Fruit fly (Drosophila melanogaster) whole organism, embryonic: ENCODE results near the gene cold.

Source experiments
- BEAF-32 ChIP-seq: fragments of 200-800 bp; sonication (Bioruptor generic); optimal IDR thresholded peaks from 3 replicates; lab custom pipeline; 2017; ENCODE audit warnings: missing biosample characterization, missing genetic modification characterization, mild to moderate bottlenecking, moderate library complexity, missing genetic modification reagents
- CG10321 ChIP-seq: fragments of 200-800 bp; sonication (Bioruptor generic); IDR thresholded peaks from 2 replicates; pipeline ENCODE4 v1.3.6; 2022; ENCODE audit warnings: missing biosample characterization, missing genetic modification characterization
- CG10654 ChIP-seq: fragments of 200-800 bp; sonication (Bioruptor generic); optimal IDR thresholded peaks from 2 replicates; lab custom pipeline; 2016; ENCODE audit warnings: missing biosample characterization, missing genetic modification characterization
- CG11247 ChIP-seq: fragments of 200-800 bp; sonication (Bioruptor generic); IDR thresholded peaks from 2 replicates; pipeline ENCODE4 v1.3.6; 2022; ENCODE audit warnings: missing biosample characterization, missing genetic modification characterization
- CG11456 ChIP-seq: fragments of 200-800 bp; sonication (Bioruptor generic); IDR thresholded peaks from 3 replicates; pipeline ENCODE4 v1.3.6; 2022; ENCODE audit warnings: missing biosample characterization, missing genetic modification characterization
- CG12219 ChIP-seq: fragments of 200-800 bp; sonication (Bioruptor generic); optimal IDR thresholded peaks from 3 replicates; lab custom pipeline; 2018; ENCODE audit warnings: missing biosample characterization, mild to moderate bottlenecking, missing genetic modification characterization
- CG14710 ChIP-seq: fragments of 200-800 bp; sonication (Bioruptor generic); optimal IDR thresholded peaks from 3 replicates; lab custom pipeline; 2019; ENCODE audit warnings: missing biosample characterization, mild to moderate bottlenecking, missing genetic modification characterization, moderate library complexity
- CG14860 ChIP-seq: fragments of 200-800 bp; sonication (Bioruptor generic); IDR thresholded peaks from 3 replicates; pipeline ENCODE4 v1.3.6; 2022; ENCODE audit warnings: missing biosample characterization, missing genetic modification characterization; ENCODE audit not compliant: partially characterized antibody
- CG15514 ChIP-seq: fragments of 200-800 bp; sonication (Bioruptor generic); optimal IDR thresholded peaks from 3 replicates; lab custom pipeline; 2017; ENCODE audit warnings: missing biosample characterization, missing genetic modification characterization, mild to moderate bottlenecking, moderate library complexity, missing genetic modification reagents
- CG1792 ChIP-seq: fragments of 200-800 bp; sonication (Bioruptor generic); optimal IDR thresholded peaks from 2 replicates; lab custom pipeline; 2016; ENCODE audit warnings: missing biosample characterization, missing genetic modification characterization
- CG18476 ChIP-seq: fragments of 200-800 bp; sonication (Bioruptor generic); optimal IDR thresholded peaks from 2 replicates; lab custom pipeline; 2016; ENCODE audit warnings: missing biosample characterization, mild to moderate bottlenecking, missing genetic modification characterization
- CG32532 ChIP-seq: fragments of 200-800 bp; sonication (Bioruptor generic); IDR thresholded peaks from 2 replicates; pipeline ENCODE4 v1.3.6; 2022; ENCODE audit warnings: missing biosample characterization, missing genetic modification characterization
- CG34422 ChIP-seq: fragments of 200-800 bp; sonication (Bioruptor generic); IDR thresholded peaks from 3 replicates; pipeline ENCODE4 v1.3.6; 2022; ENCODE audit warnings: missing biosample characterization, missing genetic modification characterization
- CG3838 ChIP-seq: fragments of 200-800 bp; sonication (Bioruptor generic); optimal IDR thresholded peaks from 3 replicates; lab custom pipeline; 2016; ENCODE audit warnings: missing biosample characterization, missing genetic modification characterization
- CG6791 ChIP-seq: fragments of 200-800 bp; sonication (Bioruptor generic); IDR thresholded peaks from 3 replicates; pipeline ENCODE4 v1.3.6; 2022; ENCODE audit warnings: missing biosample characterization, missing genetic modification characterization; ENCODE audit not compliant: partially characterized antibody
- CG8765 ChIP-seq: fragments of 200-800 bp; sonication (Bioruptor generic); IDR thresholded peaks from 2 replicates; pipeline ENCODE4 v1.3.6; 2022; ENCODE audit warnings: missing biosample characterization, missing genetic modification characterization
- Dfd ChIP-seq, 2 experiments: fragments of >200 bp; optimal IDR thresholded peaks; 2 replicates each; lab custom pipeline; 2017; ENCODE audit warnings: missing biosample characterization in 2 of 2, missing genetic modification characterization in 2 of 2
- Doc3 ChIP-seq: fragments of 200-800 bp; sonication (Bioruptor generic); IDR thresholded peaks from 3 replicates; pipeline ENCODE4 v1.3.6; 2022; ENCODE audit warnings: missing biosample characterization, missing genetic modification characterization; ENCODE audit not compliant: partially characterized antibody
- Dp ChIP-seq: fragments of 200-800 bp; sonication (Bioruptor generic); optimal IDR thresholded peaks from 2 replicates; lab custom pipeline; 2018; ENCODE audit warnings: missing biosample characterization, mild to moderate bottlenecking, missing genetic modification characterization, moderate library complexity
- Dref ChIP-seq: fragments of 200-800 bp; sonication (Bioruptor generic); IDR thresholded peaks from 2 replicates; pipeline ENCODE4 v1.3.6; 2022; ENCODE audit warnings: missing biosample characterization, missing genetic modification characterization
- E2f1 ChIP-seq: fragments of 200-800 bp; sonication (Bioruptor generic); IDR thresholded peaks from 2 replicates; pipeline ENCODE4 v1.3.6; 2022; ENCODE audit warnings: missing biosample characterization, missing genetic modification characterization
- HLH4C ChIP-seq: fragments of 200-800 bp; sonication (Bioruptor generic); IDR thresholded peaks from 3 replicates; pipeline ENCODE4 v1.3.6; 2022; ENCODE audit warnings: missing biosample characterization, missing genetic modification characterization; ENCODE audit not compliant: partially characterized antibody
- HmgZ ChIP-seq: fragments of 200-800 bp; sonication (Bioruptor generic); optimal IDR thresholded peaks from 2 replicates; lab custom pipeline; 2018; ENCODE audit warnings: missing biosample characterization, mild to moderate bottlenecking, missing genetic modification characterization
- MBD-R2 ChIP-seq: fragments of 200-800 bp; sonication (Bioruptor generic); IDR thresholded peaks from 2 replicates; pipeline ENCODE4 v1.3.6; 2022; ENCODE audit warnings: missing biosample characterization, missing genetic modification characterization
- Neu2 ChIP-seq: fragments of 200-800 bp; sonication (Bioruptor generic); optimal IDR thresholded peaks from 3 replicates; lab custom pipeline; 2016; ENCODE audit warnings: missing biosample characterization, missing genetic modification characterization, borderline replicate concordance
- Nf-YA ChIP-seq: fragments of 200-800 bp; sonication (Bioruptor generic); IDR thresholded peaks from 2 replicates; pipeline ENCODE4 v1.3.6; 2022; ENCODE audit warnings: missing biosample characterization, missing genetic modification characterization
- Scr ChIP-seq: fragments of 200-800 bp; sonication (Bioruptor generic); IDR thresholded peaks from 2 replicates; pipeline ENCODE4 v1.3.6; 2022; ENCODE audit warnings: missing biosample characterization, missing genetic modification characterization; ENCODE audit not compliant: partially characterized antibody
- Sry-δ ChIP-seq: fragments of 200-800 bp; sonication (Bioruptor generic); optimal IDR thresholded peaks from 2 replicates; lab custom pipeline; 2016; ENCODE audit warnings: missing biosample characterization, missing genetic modification characterization
- ato ChIP-seq: fragments of 200-800 bp; sonication (Bioruptor generic); IDR thresholded peaks from 2 replicates; pipeline ENCODE4 v1.3.6; 2022; ENCODE audit warnings: missing biosample characterization, missing genetic modification characterization; ENCODE audit not compliant: partially characterized antibody
- bab2 ChIP-seq: fragments of 200-800 bp; sonication (Bioruptor generic); optimal IDR thresholded peaks from 2 replicates; lab custom pipeline; 2016; ENCODE audit warnings: missing biosample characterization, missing genetic modification characterization
- cg ChIP-seq: fragments of 200-800 bp; sonication (Bioruptor generic); optimal IDR thresholded peaks from 3 replicates; lab custom pipeline; 2019; ENCODE audit warnings: missing biosample characterization, mild to moderate bottlenecking, missing genetic modification characterization, moderate library complexity
- chif ChIP-seq, 2 experiments: fragments of 200-800 bp; sonication (Bioruptor generic); optimal IDR thresholded peaks; 3 replicates each; lab custom pipeline; 2016; ENCODE audit warnings: missing biosample characterization in 2 of 2, missing genetic modification characterization in 2 of 2
- crol ChIP-seq: fragments of 200-800 bp; sonication (Bioruptor generic); IDR thresholded peaks from 2 replicates; pipeline ENCODE4 v1.3.6; 2022; ENCODE audit warnings: missing biosample characterization, missing genetic modification characterization
- dimm ChIP-seq: fragments of 200-800 bp; sonication (Bioruptor generic); IDR thresholded peaks from 2 replicates; pipeline ENCODE4 v1.3.6; 2022; ENCODE audit warnings: missing biosample characterization, missing genetic modification characterization
- dm ChIP-seq: fragments of 200-800 bp; sonication (Bioruptor generic); optimal IDR thresholded peaks from 3 replicates; lab custom pipeline; 2016; ENCODE audit warnings: missing biosample characterization, missing genetic modification characterization
- gfzf ChIP-seq: fragments of 200-800 bp; sonication (Bioruptor generic); optimal IDR thresholded peaks from 2 replicates; lab custom pipeline; 2016; ENCODE audit warnings: missing biosample characterization, mild to moderate bottlenecking, missing genetic modification characterization, moderate library complexity
- hb ChIP-seq: fragments of 200-800 bp; sonication (Bioruptor generic); IDR thresholded peaks from 3 replicates; pipeline ENCODE4 v1.3.6; 2022; ENCODE audit warnings: missing biosample characterization, missing genetic modification characterization; ENCODE audit not compliant: partially characterized antibody
- hkb ChIP-seq, 2 experiments: fragments of 200-800 bp in 1 of 2; fragments of >200 bp in 1 of 2; sonication (Bioruptor generic) in 1 of 2; IDR thresholded peaks in 1 of 2; optimal IDR thresholded peaks in 1 of 2; 2 replicates each; pipeline versions ENCODE4 v1.3.6 to Lab custom; 2017 to 2022; ENCODE audit warnings: missing biosample characterization in 1 of 2, missing genetic modification characterization in 1 of 2
- pan ChIP-seq, 4 experiments: fragments of >200 bp in 3 of 4; fragments of 200-800 bp in 1 of 4; sonication (Bioruptor generic) in 1 of 4; optimal IDR thresholded peaks in 3 of 4; IDR thresholded peaks in 1 of 4; 2 replicates each; pipeline versions ENCODE4 v1.3.6 to Lab custom; 2017 to 2022; ENCODE audit warnings: missing biosample characterization in 2 of 4, missing genetic modification characterization in 2 of 4, mixed read lengths in 1 of 4
- row ChIP-seq: fragments of 200-800 bp; sonication (Bioruptor generic); IDR thresholded peaks from 3 replicates; pipeline ENCODE4 v1.3.6; 2022; ENCODE audit warnings: missing biosample characterization, missing genetic modification characterization
- sna ChIP-seq: fragments of 200-800 bp; sonication (Bioruptor generic); IDR thresholded peaks from 2 replicates; pipeline ENCODE4 v1.3.6; 2022; ENCODE audit warnings: missing biosample characterization, missing genetic modification characterization; ENCODE audit not compliant: partially characterized antibody
- sob ChIP-seq: fragments of 200-800 bp; sonication (Bioruptor generic); IDR thresholded peaks from 2 replicates; pipeline ENCODE4 v1.3.6; 2022; ENCODE audit warnings: missing biosample characterization, missing genetic modification characterization
- tna ChIP-seq: fragments of 200-800 bp; sonication (Bioruptor generic); IDR thresholded peaks from 2 replicates; pipeline ENCODE4 v1.3.6; 2022; ENCODE audit warnings: missing biosample characterization, missing genetic modification characterization; ENCODE audit not compliant: partially characterized antibody
- unc-4 ChIP-seq: fragments of 200-800 bp; sonication (Bioruptor generic); IDR thresholded peaks from 2 replicates; pipeline ENCODE4 v1.3.6; 2022; ENCODE audit warnings: missing biosample characterization, missing genetic modification characterization; ENCODE audit not compliant: partially characterized antibody
- vvl ChIP-seq: fragments of 200-800 bp; sonication (Bioruptor generic); IDR thresholded peaks from 2 replicates; pipeline ENCODE4 v1.3.6; 2022; ENCODE audit warnings: missing biosample characterization, missing genetic modification characterization
- zen2 ChIP-seq: fragments of 200-800 bp; sonication (Bioruptor generic); IDR thresholded peaks from 3 replicates; pipeline ENCODE4 v1.3.6; 2022; ENCODE audit warnings: missing biosample characterization, missing genetic modification characterization; ENCODE audit not compliant: partially characterized antibody

cold gene

DNA sequence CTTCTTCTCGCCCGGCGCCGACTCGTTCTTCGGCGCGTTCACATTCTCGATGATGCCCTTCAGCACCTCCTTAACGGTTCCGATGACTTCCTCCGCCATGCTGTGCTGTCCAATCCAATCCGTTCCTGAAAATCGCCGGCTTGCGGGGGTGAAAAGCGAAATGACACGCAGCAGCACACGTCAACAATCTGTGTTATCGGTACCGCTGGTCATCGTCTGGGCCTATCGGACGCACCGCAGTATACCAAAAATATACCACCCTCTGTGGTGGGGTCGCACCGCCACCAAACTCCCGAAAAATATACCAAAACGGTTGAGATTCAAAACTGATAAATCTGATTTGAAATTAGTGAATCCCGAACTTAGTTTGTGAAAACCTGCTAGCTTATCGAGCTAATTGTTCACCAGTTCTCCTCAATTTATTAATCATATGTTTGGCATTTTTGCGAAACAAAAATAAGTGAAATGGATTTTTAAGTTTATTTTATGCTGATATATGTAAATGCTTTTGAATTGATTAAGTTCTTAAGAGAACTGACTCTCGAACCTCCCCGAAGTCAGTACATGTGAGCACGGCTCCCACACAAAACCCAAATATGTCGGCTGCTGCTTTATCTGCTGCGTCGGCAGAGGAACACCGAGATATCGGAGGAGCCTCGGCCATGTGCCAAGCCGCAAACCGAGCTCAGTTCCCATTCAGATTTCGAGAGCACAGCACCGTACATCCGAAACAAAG is 29.5 kb upstream of the cold start, which contains the start of the genes Spp and nAChRbeta3 (continued):
- TF ChIP-seq sob (GFP tag; lab: Robert Waterston, UW) (0 out of 2 replicates have a peak, but pooled peaks have one; percentile 12), CG6791 (GFP tag; lab: Robert Waterston, UW) (0 out of 3 replicates have a peak, but pooled peaks have one; percentile 6), ato (GFP tag; lab: Robert Waterston, UW) (peak; percentile 49; the same call in 1 of the 2 replicates), CG11456 (GFP tag; lab: Robert Waterston, UW) (0 out of 3 replicates have a peak, but pooled peaks have one; percentile 7), CG10654 (GFP tag; lab: Kevin White, UChicago) (no peak), hkb (optimal IDR thresholded peaks at IDR 0.05; lab: Kevin White, UChicago) (no peak), hkb (GFP tag; IDR thresholded peaks at IDR 0.05; lab: Robert Waterston, UW) (no peak), HLH4C (GFP tag; lab: Robert Waterston, UW) (peak; percentile 68), chif (GFP tag; optimal IDR thresholded peaks at IDR 0.05; lab: Kevin White, UChicago) (no peak), dimm (GFP tag; lab: Robert Waterston, UW) (no peak), HmgZ (tag; lab: Kevin White, UChicago) (peak; percentile 44), CG32532 (GFP tag; lab: Robert Waterston, UW) (0 out of 2 replicates have a peak, but pooled peaks have one; percentile 27), sna (GFP tag; lab: Robert Waterston, UW) (peak; percentile 58), tna (GFP tag; lab: Robert Waterston, UW) (peak; percentile 67), Dfd (GFP tag; optimal IDR thresholded peaks at IDR 0.05; lab: Kevin White, UChicago) (no peak), E2f1 (GFP tag; lab: Robert Waterston, UW) (no peak), unc-4 (GFP tag; lab: Robert Waterston, UW) (peak; percentile 61), bab2 (GFP tag; lab: Kevin White, UChicago) (no peak), CG3838 (no peak), Dp (GFP tag; lab: Kevin White, UChicago) (peak; percentile 63), Nf-YA (GFP tag; lab: Robert Waterston, UW) (no peak), MBD-R2 (GFP tag; lab: Robert Waterston, UW) (peak; percentile 62), Doc3 (GFP tag; lab: Robert Waterston, UW) (peak; percentile 39; the same call in 1 of the 3 replicates), crol (GFP tag; lab: Robert Waterston, UW) (peak; percentile 69), CG12219 (no peak), Dref (GFP tag; lab: Robert Waterston, UW) (peak; percentile 77), CG34422 (GFP tag; lab: Robert Waterston, UW) (peak; percentile 73; the same call in 1 of the 3 replicates), CG14710 (tag; lab: Kevin White, UChicago) (peak; percentile 72), CG11247 (GFP tag; lab: Robert Waterston, UW) (no peak), CG14860 (GFP tag; lab: Robert Waterston, UW) (0 out of 3 replicates have a peak, but pooled peaks have one; percentile 45), dm (GFP tag; lab: Kevin White, UChicago) (peak; percentile 32), pan (optimal IDR thresholded peaks at IDR 0.05; lab: Kevin White, UChicago) (no peak), pan (GFP tag; optimal IDR thresholded peaks at IDR 0.05 in 1 of 2, IDR thresholded peaks at IDR 0.05 in 1 of 2) (no peak), row (GFP tag; lab: Robert Waterston, UW) (peak; percentile 13; the same call in 1 of the 3 replicates), Sry-δ (GFP tag; lab: Kevin White, UChicago) (peak; percentile 59), CG1792 (GFP tag; lab: Kevin White, UChicago) (no peak), Neu2 (GFP tag; lab: Kevin White, UChicago) (no peak), Scr (GFP tag; lab: Robert Waterston, UW) (peak; percentile 52), CG18476 (GFP tag; lab: Kevin White, UChicago) (no peak), CG8765 (GFP tag; lab: Robert Waterston, UW) (no peak), CG10321 (GFP tag; lab: Robert Waterston, UW) (no peak), gfzf (peak; percentile 79), CG15514 (GFP tag; lab: Kevin White, UChicago) (peak; percentile 65), hb (0 out of 3 replicates have a peak, but pooled peaks have one; percentile 13), BEAF-32 (peak; percentile 65), cg (GFP tag; lab: Kevin White, UChicago) (no peak), zen2 (GFP tag; lab: Robert Waterston, UW) (peak; percentile 40; the same call in 2 of the 3 replicates), vvl (GFP tag; lab: Robert Waterston, UW) (0 out of 2 replicates have a peak, but pooled peaks have one; percentile 12)
